Worm (Caenorhabditis elegans) whole organism, L3 larva: ENCODE data around the gene Y40C7B.4.

Source experiments
- R02D3.7 ChIP-seq: fragments of 150-350 bp; optimal IDR thresholded peaks from 2 replicates; lab custom pipeline; 2014; ENCODE audit warnings: missing biosample characterization, missing genetic modification characterization
- ZK546.5 ChIP-seq: sonication (generic microtip); optimal IDR thresholded peaks from 2 replicates; lab custom pipeline; 2017; ENCODE audit warnings: missing biosample characterization, missing genetic modification characterization
- aly-2 ChIP-seq: fragments of 150-350 bp; optimal IDR thresholded peaks from 2 replicates; lab custom pipeline; 2014; ENCODE audit warnings: missing biosample characterization, missing genetic modification characterization
- ceh-28 ChIP-seq: fragments of 150-350 bp; optimal IDR thresholded peaks from 2 replicates; lab custom pipeline; 2014; ENCODE audit warnings: missing biosample characterization, missing genetic modification reagents, missing genetic modification characterization
- ceh-9 ChIP-seq: sonication (generic microtip); optimal IDR thresholded peaks from 2 replicates; lab custom pipeline; 2018; ENCODE audit warnings: missing biosample characterization, missing genetic modification characterization
- egl-27 ChIP-seq: sonication (generic microtip); optimal IDR thresholded peaks from 4 replicates; lab custom pipeline; 2017; ENCODE audit warnings: missing biosample characterization, missing genetic modification reagents, missing genetic modification characterization
- egl-5 ChIP-seq: fragments of 150-350 bp; optimal IDR thresholded peaks from 2 replicates; lab custom pipeline; 2017; ENCODE audit warnings: missing biosample characterization, missing genetic modification reagents, missing genetic modification characterization, inconsistent platforms
- elt-1 ChIP-seq: fragments of 150-350 bp; optimal IDR thresholded peaks from 2 replicates; lab custom pipeline; 2014; ENCODE audit warnings: missing biosample characterization, missing genetic modification characterization
- elt-2 ChIP-seq: sonication (generic microtip); optimal IDR thresholded peaks from 2 replicates; lab custom pipeline; 2016; ENCODE audit warnings: missing genetic modification reagents, mild to moderate bottlenecking, missing genetic modification characterization, missing compliant biosample characterization
- fkh-2 ChIP-seq: fragments of 150-350 bp; optimal IDR thresholded peaks from 2 replicates; lab custom pipeline; 2014; ENCODE audit warnings: missing biosample characterization, missing genetic modification reagents, missing genetic modification characterization
- jun-1 ChIP-seq: fragments of 150-350 bp; optimal IDR thresholded peaks from 2 replicates; lab custom pipeline; 2014; ENCODE audit warnings: missing biosample characterization, missing genetic modification reagents, missing genetic modification characterization
- lin-39 ChIP-seq: fragments of 150-350 bp; optimal IDR thresholded peaks from 2 replicates; lab custom pipeline; 2018; ENCODE audit warnings: missing biosample characterization, missing genetic modification reagents, missing genetic modification characterization
- lsy-12 ChIP-seq: sonication (generic microtip); optimal IDR thresholded peaks from 2 replicates; lab custom pipeline; 2016; ENCODE audit warnings: mild to moderate bottlenecking, missing genetic modification characterization, missing compliant biosample characterization
- mdl-1 ChIP-seq: fragments of 150-350 bp; optimal IDR thresholded peaks from 2 replicates; lab custom pipeline; 2014; ENCODE audit warnings: missing biosample characterization, missing genetic modification characterization
- nhr-11 ChIP-seq: fragments of 150-350 bp; optimal IDR thresholded peaks from 2 replicates; lab custom pipeline; 2014; ENCODE audit warnings: missing biosample characterization, missing genetic modification characterization
- nhr-23 ChIP-seq: fragments of 150-350 bp; optimal IDR thresholded peaks from 2 replicates; lab custom pipeline; 2014; ENCODE audit warnings: missing biosample characterization, missing genetic modification reagents, missing genetic modification characterization
- nhr-25 ChIP-seq: sonication (generic microtip); optimal IDR thresholded peaks from 2 replicates; lab custom pipeline; 2017; ENCODE audit warnings: missing biosample characterization, missing genetic modification characterization
- nhr-67 ChIP-seq: fragments of 150-350 bp; optimal IDR thresholded peaks from 2 replicates; lab custom pipeline; 2014; ENCODE audit warnings: missing biosample characterization, missing genetic modification characterization
- nhr-76 ChIP-seq: fragments of 150-350 bp; sonication (generic microtip); optimal IDR thresholded peaks from 5 replicates; lab custom pipeline; 2014; ENCODE audit warnings: missing biosample characterization, missing genetic modification characterization
- nhr-77 ChIP-seq: fragments of 150-350 bp; optimal IDR thresholded peaks from 2 replicates; lab custom pipeline; 2014; ENCODE audit warnings: missing biosample characterization, missing genetic modification characterization
- pha-4 ChIP-seq: fragments of 150-350 bp; optimal IDR thresholded peaks from 2 replicates; lab custom pipeline; 2014; ENCODE audit warnings: missing biosample characterization, missing genetic modification reagents, missing genetic modification characterization
- pqm-1 ChIP-seq: fragments of 150-350 bp; optimal IDR thresholded peaks from 2 replicates; lab custom pipeline; 2017; ENCODE audit warnings: missing biosample characterization, missing genetic modification characterization, inconsistent platforms
- skn-1 ChIP-seq: fragments of 150-350 bp; optimal IDR thresholded peaks from 2 replicates; lab custom pipeline; 2014; ENCODE audit warnings: missing biosample characterization, missing genetic modification characterization
- snpc-4 ChIP-seq: fragments of 150-350 bp; optimal IDR thresholded peaks from 2 replicates; lab custom pipeline; 2014; ENCODE audit warnings: missing biosample characterization, missing genetic modification characterization
- tbx-2 ChIP-seq: sonication (generic microtip); optimal IDR thresholded peaks from 2 replicates; lab custom pipeline; 2016; ENCODE audit warnings: mild to moderate bottlenecking, missing genetic modification characterization, missing compliant biosample characterization
- unc-39 ChIP-seq: sonication (generic microtip); optimal IDR thresholded peaks from 4 replicates; lab custom pipeline; 2017; ENCODE audit warnings: missing biosample characterization, missing genetic modification characterization
- unc-62 ChIP-seq: fragments of 150-350 bp; sonication (generic microtip); optimal IDR thresholded peaks from 4 replicates; lab custom pipeline; 2014; ENCODE audit warnings: missing biosample characterization, missing genetic modification reagents, missing genetic modification characterization
- ztf-4 ChIP-seq: fragments of 150-350 bp; optimal IDR thresholded peaks from 2 replicates; lab custom pipeline; 2014; ENCODE audit warnings: missing biosample characterization, missing genetic modification characterization

Gene Y40C7B.4

DNA sequence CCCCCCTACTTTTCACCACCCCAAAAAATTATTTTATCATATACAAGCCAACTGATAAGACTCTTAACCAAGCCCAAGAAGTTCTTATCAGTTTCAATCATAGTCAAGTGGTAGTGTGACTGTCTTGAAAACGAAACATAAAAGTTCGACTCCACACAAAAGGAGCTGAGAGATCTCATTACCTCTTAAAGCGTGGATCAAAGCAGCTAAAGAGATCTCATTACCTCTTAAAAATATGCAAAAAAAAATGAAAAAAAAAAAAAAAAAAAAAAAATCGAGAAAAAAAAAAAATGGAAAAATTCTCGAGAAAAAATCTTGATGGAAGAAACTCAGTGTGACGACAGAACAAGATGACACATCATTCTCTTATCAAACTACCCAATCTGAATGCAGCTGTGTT, 837 bp downstream of the Y40C7B.4 start:
- TF ChIP-seq elt-2 (tag; lab: Kevin White, UChicago) (peak; percentile 88), pqm-1 (tag; lab: Kevin White, UChicago) (peak; percentile 25)

DNA sequence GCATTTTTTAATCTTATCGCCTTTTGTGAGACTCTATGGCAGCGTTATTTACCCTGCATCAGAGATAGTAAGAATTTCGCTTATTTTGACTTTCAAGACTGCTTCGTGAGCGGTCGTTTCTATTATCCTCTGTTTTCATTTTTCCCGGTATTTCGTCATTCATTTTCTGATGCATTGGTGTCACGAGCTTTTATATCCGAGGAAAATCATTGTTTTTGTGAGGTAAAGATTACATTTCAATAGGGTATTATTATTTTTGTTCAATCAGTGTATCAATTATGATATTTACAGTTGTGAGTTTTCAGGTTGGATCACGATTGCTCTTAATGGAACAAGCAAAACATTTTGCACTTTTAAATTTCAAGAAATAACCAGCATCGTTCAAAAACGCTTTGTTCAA, 9.3 kb downstream of the Y40C7B.4 start:
- TF ChIP-seq mdl-1 (tag; lab: Kevin White, UChicago) (no peak), elt-2 (tag; lab: Kevin White, UChicago) (peak; percentile 26)

DNA sequence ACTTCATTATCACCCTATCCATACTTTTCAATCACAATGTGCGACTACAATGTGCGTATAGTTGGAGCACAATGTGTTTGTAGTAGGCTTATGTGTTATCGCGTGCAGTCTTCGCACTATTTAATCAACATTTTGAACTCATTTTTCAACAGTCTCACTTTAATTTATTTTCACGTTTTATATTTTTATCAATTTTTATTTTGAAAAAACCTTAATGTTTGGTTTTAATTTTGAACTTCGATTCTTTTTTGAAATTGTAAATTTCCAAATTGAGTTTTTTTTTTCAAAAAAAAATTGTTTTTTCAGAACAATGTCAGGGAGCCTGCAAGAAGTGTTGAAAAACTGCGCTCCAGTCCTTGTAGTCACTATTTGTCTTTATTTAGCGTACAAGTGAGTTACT, 13.5 kb downstream of the Y40C7B.4 start, which contains the start of gene T25G12.13:
Gene T25G12.13 (plus strand): TSS at position 301 of the 400 bp plus-strand sequence.
- TF ChIP-seq elt-2 (tag; lab: Kevin White, UChicago) (peak; percentile 30), skn-1 (tag; lab: Kevin White, UChicago) (no peak)

DNA sequence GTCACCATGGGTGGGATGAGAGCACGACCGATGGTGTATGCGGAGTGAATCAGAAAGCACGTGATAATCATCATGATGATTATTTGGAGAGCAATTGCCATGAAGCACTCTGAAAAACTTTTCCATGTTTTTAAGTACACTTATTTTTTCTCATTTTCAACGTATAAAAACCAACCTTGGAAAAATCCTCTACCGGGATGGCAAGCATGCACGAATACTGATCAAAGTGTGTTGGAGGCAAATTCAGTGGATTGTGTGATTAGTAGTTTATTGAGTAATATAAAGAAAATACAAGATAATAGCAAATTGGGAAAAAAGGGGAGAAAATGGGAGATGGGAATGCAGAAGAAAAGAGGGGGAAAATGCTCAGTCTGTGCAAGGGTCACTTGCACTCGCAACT, 19.1 kb downstream of the Y40C7B.4 start, which contains the start of gene T25G12.11:
Gene T25G12.11 (minus strand): TSS at position 101 of the 400 bp plus-strand sequence.
- TF ChIP-seq elt-1: no peak
- TF ChIP-seq aly-2 (tag; lab: Kevin White, UChicago): no peak
- TF ChIP-seq, all 47 proteins: peak for 0

DNA sequence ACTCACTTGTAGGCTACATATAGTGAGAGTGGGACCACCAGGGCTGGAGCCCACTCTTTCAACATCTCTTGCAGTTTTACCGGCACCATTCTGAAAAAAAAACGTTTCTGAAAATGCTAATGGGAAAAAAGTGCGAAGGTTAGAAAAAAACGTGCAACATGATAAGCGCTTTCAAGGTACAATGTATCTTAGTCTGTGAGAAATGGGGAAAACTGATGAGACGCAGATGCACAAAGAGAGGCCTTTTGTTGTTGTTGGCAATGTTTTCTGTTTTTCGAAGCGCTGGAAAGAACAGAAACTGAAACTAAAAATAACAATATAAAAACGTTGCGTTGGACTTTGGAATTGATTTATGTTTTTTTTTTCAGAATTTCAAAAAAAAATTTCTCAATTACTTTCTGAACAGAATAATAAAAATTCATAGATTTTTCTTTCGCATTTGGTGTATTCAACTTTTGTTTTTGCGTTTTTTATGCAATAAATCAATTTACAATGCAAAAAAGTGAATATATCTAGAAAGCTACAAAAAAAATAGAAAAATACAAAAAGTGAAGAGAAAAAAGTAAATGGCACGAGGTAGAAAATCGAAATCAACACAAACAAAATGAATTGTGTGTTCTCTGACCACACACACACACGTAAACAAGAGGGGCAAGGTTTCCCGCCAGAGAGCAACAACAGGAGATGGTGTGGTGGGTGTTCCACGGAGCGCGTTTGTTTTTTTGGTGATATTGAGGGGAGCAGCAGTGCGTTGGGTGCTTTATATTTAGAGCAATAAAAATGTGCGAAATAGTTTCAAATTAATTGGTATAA, 20.6 kb downstream of the Y40C7B.4 start, which contains the start of gene dhs-30:
Gene dhs-30 (minus strand): TSS at position 90 of the 813 bp plus-strand sequence.
- TF ChIP-seq elt-2 (tag; lab: Kevin White, UChicago): peak; percentile 37
- peak; percentile 83 for TF ChIP-seq pha-4 (tag; lab: Kevin White, UChicago)
- TF ChIP-seq lin-39 (tag; lab: Kevin White, UChicago): peak; percentile 35
- no peak for TF ChIP-seq egl-27 (tag; lab: Kevin White, UChicago)

DNA sequence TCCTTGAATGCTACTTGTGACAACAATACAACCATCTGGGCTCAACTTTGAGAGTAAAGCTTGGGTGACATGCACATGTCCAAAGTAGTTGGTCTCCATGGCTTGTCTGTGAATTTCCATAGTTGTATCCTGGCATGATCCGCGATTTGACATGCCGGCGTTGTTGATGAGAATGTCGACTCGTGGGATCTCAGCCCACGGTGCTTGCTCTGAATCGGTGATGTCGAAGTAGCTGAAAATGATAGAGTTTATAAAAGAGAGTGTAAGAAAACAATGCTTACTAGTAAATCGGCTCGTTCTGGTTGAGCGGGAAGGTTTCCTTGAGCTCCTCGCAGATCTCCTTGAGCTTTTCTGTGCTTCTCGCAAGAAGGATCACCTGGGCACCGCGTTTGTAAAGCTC, 21.6 kb downstream of the Y40C7B.4 start:
- TF ChIP-seq ZK546.5 (tag; lab: Kevin White, UChicago): no peak
- TF ChIP-seq nhr-23 (tag; lab: Kevin White, UChicago): no peak
- TF ChIP-seq ztf-4 (tag; lab: Kevin White, UChicago): no peak
- TF ChIP-seq egl-5 (tag; lab: Kevin White, UChicago): no peak
- no peak for TF ChIP-seq R02D3.7 (tag; lab: Kevin White, UChicago)
- no peak for TF ChIP-seq unc-62 (GFP tag; lab: Kevin White, UChicago)
- no peak for TF ChIP-seq lsy-12 (tag; lab: Kevin White, UChicago)
- TF ChIP-seq unc-39 (tag; lab: Kevin White, UChicago): no peak
- TF ChIP-seq nhr-11 (tag; lab: Kevin White, UChicago): no peak
- no peak for TF ChIP-seq fkh-2 (tag; lab: Kevin White, UChicago)
- TF ChIP-seq nhr-76: no peak
- no peak for TF ChIP-seq pha-4 (tag; lab: Kevin White, UChicago)
- TF ChIP-seq jun-1: no peak
- no peak for TF ChIP-seq nhr-77
- no peak for TF ChIP-seq nhr-67 (tag; lab: Kevin White, UChicago)
- no peak for TF ChIP-seq nhr-25 (tag; lab: Kevin White, UChicago)
- TF ChIP-seq pqm-1 (tag; lab: Kevin White, UChicago): no peak
- no peak for TF ChIP-seq snpc-4 (tag; lab: Kevin White, UChicago)
- TF ChIP-seq ceh-9: no peak

DNA sequence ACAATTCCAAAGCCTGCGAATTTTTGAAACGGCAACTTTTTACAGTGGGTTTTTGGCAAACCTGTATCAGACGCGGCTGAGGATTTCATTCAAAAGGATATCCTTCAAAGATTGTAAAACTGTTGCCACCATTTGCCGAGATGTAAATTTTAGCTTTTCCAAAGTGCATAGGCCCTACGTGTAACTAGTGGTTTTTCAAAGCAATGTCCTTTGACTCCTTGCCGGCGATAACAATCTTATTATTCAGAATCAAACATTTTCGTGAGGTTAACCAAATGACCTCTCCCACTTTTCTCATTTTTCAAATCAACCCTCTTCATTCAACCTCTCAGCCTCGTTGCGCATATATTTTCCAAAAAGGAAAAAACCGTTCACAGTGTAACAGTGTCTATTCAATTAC, 25.2 kb downstream of the Y40C7B.4 start, which contains the start of gene T25G12.3:
Gene T25G12.3 (plus strand): TSS at position 301 of the 400 bp plus-strand sequence.
- TF ChIP-seq nhr-25 (tag; lab: Kevin White, UChicago): peak; percentile 67
- no peak for TF ChIP-seq tbx-2 (tag; lab: Kevin White, UChicago)
- no peak for TF ChIP-seq egl-27 (tag; lab: Kevin White, UChicago)
- no peak for TF ChIP-seq unc-39 (tag; lab: Kevin White, UChicago)
- no peak for TF ChIP-seq nhr-23 (tag; lab: Kevin White, UChicago)
- no peak for TF ChIP-seq lsy-12 (tag; lab: Kevin White, UChicago)
- TF ChIP-seq ceh-9: no peak
- no peak for TF ChIP-seq ceh-28
- no peak for TF ChIP-seq ZK546.5 (tag; lab: Kevin White, UChicago)
